Worm (Caenorhabditis elegans) whole organism, L4 larva: Measurements from ENCODE around the gene F49H12.4.

ENCODE experiments used
- set-16 ChIP-seq: fragments of 200-800 bp; sonication (Bioruptor generic); IDR thresholded peaks from 2 replicates; pipeline ENCODE4 v1.3.6; 2022; ENCODE audit warnings: missing genetic modification reagents, missing genetic modification characterization, missing compliant biosample characterization
- ztf-7 ChIP-seq: fragments of 150-350 bp; optimal IDR thresholded peaks from 2 replicates; lab custom pipeline; 2014; ENCODE audit warnings: missing biosample characterization, missing genetic modification characterization

Gene F49H12.4

DNA sequence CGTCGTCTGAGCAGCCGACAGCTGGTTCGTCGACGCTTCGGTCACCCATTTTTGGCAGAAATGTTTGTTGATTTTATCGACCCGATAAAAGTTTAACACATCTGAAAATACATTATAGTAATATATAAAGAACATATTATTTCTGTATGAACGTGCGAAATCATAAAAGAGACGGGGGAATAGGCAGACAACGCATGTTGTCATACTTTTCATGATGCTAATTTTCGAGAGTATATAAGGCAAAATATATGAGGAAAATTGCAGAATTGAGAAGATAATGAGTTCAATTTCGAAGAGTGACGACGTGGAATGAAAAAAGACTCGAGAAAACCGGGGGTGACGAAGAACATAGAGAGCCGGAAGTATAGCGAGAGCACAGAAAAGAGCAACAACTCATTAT lies 50.5 kb downstream of the F49H12.4 start, which contains the start of gene F53B1.8:
Gene F53B1.8, minus strand, starts transcription at position 101 of the 400 bp plus-strand sequence.
- no peak for TF ChIP-seq ztf-7 (tag; lab: Kevin White, UChicago)
- no peak for TF ChIP-seq set-16 (GFP tag; lab: Robert Waterston, UW)
